Worm (Caenorhabditis elegans) whole organism, L1 larva: ENCODE results near the gene Y22D7AR.6.

Source experiments
- aly-2 ChIP-seq: fragments of 150-350 bp; optimal IDR thresholded peaks from 2 replicates; lab custom pipeline; 2014; ENCODE audit warnings: missing biosample characterization, missing genetic modification characterization
- ama-1 ChIP-seq: fragments of 150-350 bp; optimal IDR thresholded peaks from 2 replicates; lab custom pipeline; 2014
- ceh-82 ChIP-seq, 3 experiments: fragments of 150-350 bp in 1 of 3; sonication (generic microtip) in 2 of 3; optimal IDR thresholded peaks; 2 replicates each; lab custom pipeline; 2014 to 2017; ENCODE audit warnings: missing biosample characterization in 3 of 3, missing genetic modification characterization in 3 of 3
- dsc-1 ChIP-seq: sonication (generic microtip); optimal IDR thresholded peaks from 2 replicates; lab custom pipeline; 2016; ENCODE audit warnings: mild to moderate bottlenecking, missing genetic modification characterization, missing compliant biosample characterization
- elt-2 ChIP-seq: sonication (generic microtip); optimal IDR thresholded peaks from 2 replicates; lab custom pipeline; 2016; ENCODE audit warnings: missing genetic modification characterization, mild to moderate bottlenecking, inconsistent platforms, missing compliant biosample characterization, missing genetic modification reagents
- lin-39 ChIP-seq: fragments of 150-350 bp; optimal IDR thresholded peaks from 2 replicates; lab custom pipeline; 2014; ENCODE audit warnings: missing biosample characterization, missing genetic modification reagents, missing genetic modification characterization
- lir-3 ChIP-seq: sonication (generic microtip); optimal IDR thresholded peaks from 2 replicates; lab custom pipeline; 2016; ENCODE audit warnings: mild to moderate bottlenecking, missing genetic modification characterization, moderate library complexity, missing compliant biosample characterization; ENCODE audit not compliant: poor library complexity
- nhr-12 ChIP-seq: sonication (generic microtip); optimal IDR thresholded peaks from 2 replicates; lab custom pipeline; 2017; ENCODE audit warnings: missing biosample characterization, missing genetic modification characterization
- nhr-237 ChIP-seq: fragments of 150-350 bp; optimal IDR thresholded peaks from 2 replicates; lab custom pipeline; 2014; ENCODE audit warnings: missing biosample characterization, missing genetic modification characterization
- sox-4 ChIP-seq: sonication (generic microtip); optimal IDR thresholded peaks from 2 replicates; lab custom pipeline; 2016; ENCODE audit warnings: missing genetic modification characterization, missing compliant biosample characterization

ce11 chrIII:1704020-1704419, 27.5 kb upstream of the Y22D7AR.6 start:
- TF ChIP-seq lin-39 (no peak), ama-1 (no peak), sox-4 (tag; lab: Kevin White, UChicago) (no peak), lir-3 (tag; lab: Kevin White, UChicago) (no peak), nhr-237 (tag; lab: Kevin White, UChicago) (no peak), ceh-82 (tag; optimal IDR thresholded peaks at IDR 0.05; lab: Kevin White, UChicago) (no peak), aly-2 (tag; lab: Kevin White, UChicago) (no peak), elt-2 (tag; lab: Kevin White, UChicago) (no peak), nhr-12 (tag; lab: Kevin White, UChicago) (no peak), dsc-1 (tag; lab: Kevin White, UChicago) (no peak)
